Fruit fly (Drosophila melanogaster): ENCODE results near the gene CG33509.

DNA sequence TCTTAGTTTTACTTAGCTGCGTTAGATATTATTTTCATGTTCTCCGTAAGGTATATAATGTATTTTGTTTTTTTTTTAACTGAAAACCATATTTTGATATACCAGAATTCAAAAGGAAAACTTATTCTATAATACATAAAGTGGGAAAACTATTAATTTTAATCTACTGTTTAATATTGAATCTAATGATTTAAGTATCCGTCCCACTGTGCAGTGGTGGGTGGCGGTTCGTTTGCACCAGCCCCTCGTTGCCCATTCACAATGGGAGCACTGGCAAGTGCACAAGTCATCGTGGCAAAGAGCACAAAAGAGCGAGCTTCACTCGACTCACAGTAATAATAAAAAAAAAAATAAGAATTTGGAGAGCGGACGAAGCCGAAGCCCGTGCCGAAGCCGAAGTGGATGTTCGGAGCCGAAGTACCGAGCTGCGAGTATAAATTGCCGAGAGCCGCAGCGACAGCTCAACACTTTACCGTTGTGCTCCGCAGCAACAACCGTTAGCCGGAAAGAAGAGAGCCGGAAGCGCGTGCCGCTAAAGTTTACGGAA lies 10.2 kb upstream of the CG33509 start, which contains the start of gene CG34136:
- TF ChIP-seq psq (optimal IDR thresholded peaks at IDR 0.05), result no peak
- TF ChIP-seq usp (GFP tag; optimal IDR thresholded peaks at IDR 0.05), result no peak
- no peak for TF ChIP-seq Dll (optimal IDR thresholded peaks at IDR 0.05)
- TF ChIP-seq EcR (GFP tag; optimal IDR thresholded peaks at IDR 0.05), result no peak
- no peak for TF ChIP-seq pan (optimal IDR thresholded peaks at IDR 0.05)
- no peak for TF ChIP-seq CG8478 (optimal IDR thresholded peaks at IDR 0.05)
